Fruit fly (Drosophila melanogaster) Kc167 (cell line): Measurements from ENCODE around the gene CG2694.

ENCODE experiments used
- Myc ChIP-seq: fragments of >200 bp; optimal IDR thresholded peaks from 2 replicates; lab custom pipeline; 2017; ENCODE audit warnings: missing external identifiers
- Sin3A ChIP-seq: fragments of >200 bp; optimal IDR thresholded peaks from 2 replicates; lab custom pipeline; 2018; ENCODE audit warnings: missing external identifiers
- h ChIP-seq: fragments of >200 bp; optimal IDR thresholded peaks from 3 replicates; lab custom pipeline; 2018; ENCODE audit warnings: missing external identifiers
- insv ChIP-seq: fragments of >200 bp; optimal IDR thresholded peaks from 3 replicates; lab custom pipeline; 2018; ENCODE audit warnings: missing external identifiers
- psq ChIP-seq: fragments of >200 bp; optimal IDR thresholded peaks from 2 replicates; lab custom pipeline; 2017; ENCODE audit warnings: missing external identifiers
- ttk ChIP-seq: sonication (Bioruptor generic); optimal IDR thresholded peaks from 2 replicates; lab custom pipeline; 2017; ENCODE audit warnings: missing external identifiers

dm6 chrX:2714730-2715129 lies 851 bp downstream of the CG2694 start:
- TF ChIP-seq insv (lab: Kevin White, UChicago), result no peak
- TF ChIP-seq psq (lab: Kevin White, UChicago), result no peak
- TF ChIP-seq Myc, result no peak
- TF ChIP-seq ttk, result no peak
- no peak for TF ChIP-seq Sin3A
- no peak for TF ChIP-seq h (lab: Kevin White, UChicago)
